Worm (Caenorhabditis elegans): Measurements from ENCODE around the gene mpz-6.

DNA sequence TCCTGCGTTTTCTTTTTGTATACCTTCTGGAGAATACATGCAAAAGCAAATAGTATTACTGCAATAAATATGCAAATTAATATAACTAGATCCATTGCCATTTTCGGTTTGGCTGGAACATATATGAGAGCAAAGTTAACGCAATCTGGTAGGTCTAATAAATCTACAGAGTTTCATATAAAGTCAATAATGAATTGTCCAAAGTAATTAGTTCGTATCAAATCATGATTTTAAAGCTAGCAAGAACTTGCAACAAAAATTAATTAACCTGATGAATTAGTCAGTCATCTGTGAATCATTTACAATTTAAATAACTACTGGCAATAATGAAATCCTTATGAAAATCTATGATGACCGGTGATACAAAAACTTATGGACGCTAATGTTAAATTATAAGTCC is 38.4 kb upstream of the mpz-6 start, which contains the start of gene R09D1.13:
- TF ChIP-seq ama-1 (optimal IDR thresholded peaks at IDR 0.05) (no peak), hnd-1 (tag; optimal IDR thresholded peaks at IDR 0.05) (no peak), tra-4 (tag; optimal IDR thresholded peaks at IDR 0.05) (no peak), hmbx-1 (tag; optimal IDR thresholded peaks at IDR 0.05) (no peak), tbx-11 (GFP tag; IDR thresholded peaks at IDR 0.05) (no peak), sea-1 (GFP tag; conservative IDR thresholded peaks at IDR 0.05) (no peak), B0310.2 (tag; optimal IDR thresholded peaks at IDR 0.05) (no peak), scrt-1 (GFP tag; IDR thresholded peaks at IDR 0.05) (no peak), hmg-4 (GFP tag; optimal IDR thresholded peaks at IDR 0.05) (no peak), flt-1 (GFP tag; IDR thresholded peaks at IDR 0.05) (no peak)
